Worm (Caenorhabditis elegans) whole organism, young adult: ENCODE results near the gene gcy-1.
A peak's percentile ranks its signal among the peaks of the same experiment; 100 is the strongest.

Source experiments
- B0035.1 ChIP-seq: sonication (generic microtip); optimal IDR thresholded peaks from 2 replicates; lab custom pipeline; 2016; ENCODE audit warnings: missing genetic modification characterization, mild to moderate bottlenecking, missing compliant biosample characterization, missing genotype, missing genetic modification reagents
- B0336.3 ChIP-seq: fragments of 200-800 bp; sonication (Bioruptor generic); IDR thresholded peaks from 2 replicates; pipeline ENCODE4 v1.3.6; 2022; ENCODE audit warnings: missing genetic modification characterization, missing compliant biosample characterization
- C06A6.2 ChIP-seq: fragments of 200-800 bp; sonication (Bioruptor generic); conservative IDR thresholded peaks from 2 replicates; pipeline ENCODE4 v1.3.6; 2022; ENCODE audit warnings: missing genetic modification characterization, missing compliant biosample characterization
- F33H1.4 ChIP-seq: fragments of 200-800 bp; sonication (Bioruptor generic); IDR thresholded peaks from 2 replicates; pipeline ENCODE4 v1.3.6; 2022; ENCODE audit warnings: missing genetic modification reagents, missing genetic modification characterization, missing compliant biosample characterization
- F37B4.10 ChIP-seq: fragments of 200-800 bp; sonication (Bioruptor generic); IDR thresholded peaks from 2 replicates; pipeline ENCODE4 v1.3.6; 2022; ENCODE audit warnings: missing genetic modification characterization, missing compliant biosample characterization
- F39B2.1 ChIP-seq: fragments of 200-800 bp; sonication (Bioruptor generic); IDR thresholded peaks from 2 replicates; pipeline ENCODE4 v1.3.6; 2022; ENCODE audit warnings: missing genetic modification reagents, missing genetic modification characterization, missing compliant biosample characterization
- F57C9.4 ChIP-seq: sonication (generic microtip); optimal IDR thresholded peaks from 2 replicates; lab custom pipeline; 2017; ENCODE audit warnings: mild to moderate bottlenecking, missing genetic modification characterization, missing compliant biosample characterization
- K11D2.4 ChIP-seq: fragments of 200-800 bp; sonication (Bioruptor generic); IDR thresholded peaks from 2 replicates; pipeline ENCODE4 v1.3.6; 2022; ENCODE audit warnings: missing genetic modification reagents, missing genetic modification characterization, missing compliant biosample characterization
- Y53F4B.3 ChIP-seq: fragments of 200-800 bp; sonication (Bioruptor generic); IDR thresholded peaks from 2 replicates; pipeline ENCODE4 v1.3.6; 2022; ENCODE audit warnings: missing genetic modification reagents, missing genetic modification characterization, missing compliant biosample characterization
- Y53G8AR.9 ChIP-seq: fragments of 200-800 bp; sonication (Bioruptor generic); conservative IDR thresholded peaks from 2 replicates; pipeline ENCODE4 v1.3.6; 2022; ENCODE audit warnings: missing genetic modification reagents, missing genetic modification characterization, missing compliant biosample characterization
- Y56A3A.18 ChIP-seq: fragments of 200-800 bp; sonication (Bioruptor generic); IDR thresholded peaks from 2 replicates; pipeline ENCODE4 v1.3.6; 2022; ENCODE audit warnings: missing genetic modification reagents, missing genetic modification characterization, missing compliant biosample characterization
- atf-7 ChIP-seq: sonication (generic microtip); optimal IDR thresholded peaks from 2 replicates; lab custom pipeline; 2017; ENCODE audit warnings: mild to moderate bottlenecking, missing genetic modification characterization, missing compliant biosample characterization
- attf-3 ChIP-seq: fragments of 200-800 bp; sonication (Bioruptor generic); conservative IDR thresholded peaks from 2 replicates; pipeline ENCODE4 v1.3.6; 2022; ENCODE audit warnings: missing genetic modification reagents, missing genetic modification characterization, missing compliant biosample characterization
- bed-2 ChIP-seq: fragments of 200-800 bp; sonication (Bioruptor generic); IDR thresholded peaks from 2 replicates; pipeline ENCODE4 v1.3.6; 2022; ENCODE audit warnings: missing genetic modification reagents, missing genetic modification characterization, missing compliant biosample characterization
- ceh-100 ChIP-seq: fragments of 200-800 bp; sonication (Bioruptor generic); IDR thresholded peaks from 2 replicates; pipeline ENCODE4 v1.3.6; 2022; ENCODE audit warnings: missing genetic modification reagents, missing genetic modification characterization, missing compliant biosample characterization
- die-1 ChIP-seq: sonication (generic microtip); optimal IDR thresholded peaks from 2 replicates; lab custom pipeline; 2016; ENCODE audit warnings: missing genotype, mild to moderate bottlenecking, missing genetic modification characterization, missing compliant biosample characterization
- egl-18 ChIP-seq: fragments of 200-800 bp; sonication (Bioruptor generic); IDR thresholded peaks from 2 replicates; pipeline ENCODE4 v1.3.6; 2022; ENCODE audit warnings: missing genetic modification reagents, missing genetic modification characterization, missing compliant biosample characterization
- egl-44 ChIP-seq: fragments of 200-800 bp; sonication (Bioruptor generic); IDR thresholded peaks from 2 replicates; pipeline ENCODE4 v1.3.6; 2022; ENCODE audit warnings: missing genetic modification reagents, missing genetic modification characterization, missing compliant biosample characterization
- egrh-3 ChIP-seq: fragments of 200-800 bp; sonication (Bioruptor generic); IDR thresholded peaks from 2 replicates; pipeline ENCODE4 v1.3.6; 2022; ENCODE audit warnings: missing genetic modification reagents, missing genetic modification characterization, missing compliant biosample characterization
- ekl-4 ChIP-seq: fragments of 200-800 bp; sonication (Bioruptor generic); IDR thresholded peaks from 2 replicates; pipeline ENCODE4 v1.3.6; 2022; ENCODE audit warnings: missing genetic modification reagents, missing genetic modification characterization, missing compliant biosample characterization
- ets-4 ChIP-seq: fragments of 200-800 bp; sonication (Bioruptor generic); optimal IDR thresholded peaks from 2 replicates; lab custom pipeline; 2018; ENCODE audit warnings: mild to moderate bottlenecking, missing genetic modification characterization, missing compliant biosample characterization
- lag-1 ChIP-seq: fragments of 200-800 bp; sonication (Bioruptor generic); IDR thresholded peaks from 2 replicates; pipeline ENCODE4 v1.3.6; 2022; ENCODE audit warnings: missing genetic modification reagents, missing genetic modification characterization, missing compliant biosample characterization
- let-526 ChIP-seq: fragments of 200-800 bp; sonication (Bioruptor generic); IDR thresholded peaks from 2 replicates; pipeline ENCODE4 v1.3.6; 2022; ENCODE audit warnings: missing genetic modification reagents, missing genetic modification characterization, missing compliant biosample characterization
- lin-26 ChIP-seq: fragments of 200-800 bp; sonication (Bioruptor generic); IDR thresholded peaks from 2 replicates; pipeline ENCODE4 v1.3.6; 2022; ENCODE audit warnings: missing genetic modification reagents, missing genetic modification characterization, missing compliant biosample characterization
- lin-54 ChIP-seq: fragments of 200-800 bp; sonication (Bioruptor generic); optimal IDR thresholded peaks from 2 replicates; lab custom pipeline; 2018; ENCODE audit warnings: mild to moderate bottlenecking, missing genetic modification characterization, missing compliant biosample characterization
- lir-1 ChIP-seq: fragments of 200-800 bp; sonication (Bioruptor generic); conservative IDR thresholded peaks from 2 replicates; pipeline ENCODE4 v1.3.6; 2022; ENCODE audit warnings: missing genetic modification reagents, missing genetic modification characterization, missing compliant biosample characterization
- madf-10 ChIP-seq: sonication (generic microtip); optimal IDR thresholded peaks from 2 replicates; lab custom pipeline; 2016; ENCODE audit warnings: mild to moderate bottlenecking, missing genetic modification characterization, missing compliant biosample characterization
- madf-6 ChIP-seq: fragments of 200-800 bp; sonication (Bioruptor generic); IDR thresholded peaks from 2 replicates; pipeline ENCODE4 v1.3.6; 2022; ENCODE audit warnings: missing genetic modification reagents, missing genetic modification characterization, missing compliant biosample characterization
- mel-28 ChIP-seq: sonication (generic microtip); optimal IDR thresholded peaks from 2 replicates; lab custom pipeline; 2016; ENCODE audit warnings: borderline replicate concordance, mild to moderate bottlenecking, missing genetic modification characterization, missing compliant biosample characterization
- mxl-1 ChIP-seq: sonication (generic microtip); optimal IDR thresholded peaks from 2 replicates; lab custom pipeline; 2016; ENCODE audit warnings: missing genetic modification characterization, missing compliant biosample characterization
- nfya-1 ChIP-seq: sonication (generic microtip); optimal IDR thresholded peaks from 2 replicates; lab custom pipeline; 2017; ENCODE audit warnings: antibody characterized with exemption, missing compliant biosample characterization, missing genetic modification characterization, borderline replicate concordance; ENCODE audit not compliant: insufficient read depth
- nhr-120 ChIP-seq: fragments of 200-800 bp; sonication (Bioruptor generic); IDR thresholded peaks from 2 replicates; pipeline ENCODE4 v1.3.6; 2022; ENCODE audit warnings: missing genetic modification characterization, missing compliant biosample characterization
- snpc-4 ChIP-seq, 5 experiments: fragments of 150-350 bp in 1 of 5; sonication (generic microtip) in 4 of 5; optimal IDR thresholded peaks; 2 replicates each; lab custom pipeline; 2014 to 2018; ENCODE audit warnings: missing genetic modification characterization in 5 of 5, missing biosample characterization in 3 of 5, antibody characterized with exemption in 2 of 5, mild to moderate bottlenecking in 2 of 5, missing compliant biosample characterization in 2 of 5, missing genotype in 2 of 5, moderate library complexity in 2 of 5, missing genetic modification reagents in 1 of 5
- tbp1 ChIP-seq: fragments of 200-800 bp; sonication (Bioruptor generic); optimal IDR thresholded peaks from 2 replicates; lab custom pipeline; 2018; ENCODE audit warnings: mild to moderate bottlenecking, missing genetic modification characterization, missing compliant biosample characterization
- xnd-1 ChIP-seq: sonication (generic microtip); optimal IDR thresholded peaks from 2 replicates; lab custom pipeline; 2016; ENCODE audit warnings: missing genotype, missing genetic modification reagents, missing genetic modification characterization, missing compliant biosample characterization
- ztf-22 ChIP-seq: fragments of 200-800 bp; sonication (Bioruptor generic); optimal IDR thresholded peaks from 2 replicates; lab custom pipeline; 2018; ENCODE audit warnings: mild to moderate bottlenecking, missing genetic modification characterization, moderate library complexity, missing compliant biosample characterization
- ztf-25 ChIP-seq: fragments of 200-800 bp; sonication (Bioruptor generic); IDR thresholded peaks from 2 replicates; pipeline ENCODE4 v1.3.6; 2022; ENCODE audit warnings: missing genetic modification reagents, missing genetic modification characterization, missing compliant biosample characterization
- ztf-26 ChIP-seq: sonication (generic microtip); optimal IDR thresholded peaks from 2 replicates; lab custom pipeline; 2017; ENCODE audit warnings: missing genetic modification characterization, missing compliant biosample characterization
- ztf-6 ChIP-seq: fragments of 200-800 bp; sonication (Bioruptor generic); IDR thresholded peaks from 2 replicates; pipeline ENCODE4 v1.3.6; 2022; ENCODE audit warnings: missing genetic modification reagents, missing genetic modification characterization, missing compliant biosample characterization

Gene gcy-1

DNA sequence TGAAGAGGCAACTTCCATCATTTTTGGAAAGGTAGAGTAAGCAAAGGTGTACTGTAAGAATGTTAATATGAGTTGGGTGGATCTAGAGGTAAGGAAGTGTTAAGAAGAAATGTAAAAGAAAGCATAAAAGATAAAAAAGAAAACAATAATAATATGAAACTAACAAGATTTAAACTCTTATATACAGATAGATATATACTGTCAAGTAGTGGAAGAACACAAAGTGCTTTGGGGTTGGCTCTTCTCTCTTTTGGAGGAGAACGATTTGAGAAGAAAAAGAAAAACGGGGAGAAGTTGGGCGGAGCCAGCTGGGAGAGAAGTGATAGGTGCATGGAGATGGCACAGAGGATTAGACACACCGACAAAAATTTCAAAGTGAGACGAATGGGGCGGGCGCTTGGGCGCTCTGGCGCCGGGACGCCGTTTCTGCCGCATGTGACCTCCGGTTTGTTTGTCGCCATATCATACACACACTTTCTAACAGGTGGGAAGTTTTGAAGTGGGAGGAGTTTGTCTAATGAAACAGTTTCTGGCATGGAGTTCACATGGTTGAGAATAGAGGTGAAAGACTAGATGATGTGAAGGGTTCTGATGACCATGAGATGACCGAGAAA, 29.3 kb downstream of the gcy-1 start, which contains the start of gene T19H5.4 (continued):
- TF ChIP-seq ztf-6 (GFP tag; lab: Robert Waterston, UW) (no peak), madf-6 (no peak), mel-28 (tag; lab: Kevin White, UChicago) (no peak), C06A6.2 (GFP tag; lab: Robert Waterston, UW) (no peak; the same call in 1 of the 2 replicates), ztf-22 (GFP tag; lab: Kevin White, UChicago) (peak; percentile 59), let-526 (GFP tag; lab: Robert Waterston, UW) (0 out of 2 replicates have a peak, but pooled peaks have one; percentile 65), K11D2.4 (GFP tag; lab: Robert Waterston, UW) (peak; percentile 62; the same call in 1 of the 2 replicates), snpc-4 (GFP tag; optimal IDR thresholded peaks at IDR 0.05; lab: Kevin White, UChicago) (no peak), snpc-4 (tag; optimal IDR thresholded peaks at IDR 0.05; lab: Kevin White, UChicago) (peak in 1 of 4 experiments; percentile 12), xnd-1 (tag; lab: Kevin White, UChicago) (no peak), B0336.3 (GFP tag; lab: Robert Waterston, UW) (peak; percentile 56; the same call in 1 of the 2 replicates), B0035.1 (tag; lab: Kevin White, UChicago) (no peak), die-1 (tag; lab: Kevin White, UChicago) (no peak), ceh-100 (no peak), F37B4.10 (no peak), ztf-25 (GFP tag; lab: Robert Waterston, UW) (no peak), ets-4 (GFP tag; lab: Kevin White, UChicago) (peak; percentile 91), F33H1.4 (GFP tag; lab: Robert Waterston, UW) (no peak), lin-26 (GFP tag; lab: Robert Waterston, UW) (peak; percentile 52; the same call in 1 of the 2 replicates), F57C9.4 (tag; lab: Kevin White, UChicago) (no peak), nhr-120 (no peak), bed-2 (no peak), mxl-1 (tag; lab: Kevin White, UChicago) (no peak), egl-44 (peak; percentile 73), ztf-26 (tag; lab: Kevin White, UChicago) (peak; percentile 80), nfya-1 (tag; lab: Kevin White, UChicago) (no peak), lin-54 (peak; percentile 40), lir-1 (GFP tag; lab: Robert Waterston, UW) (no peak), atf-7 (tag; lab: Kevin White, UChicago) (peak; percentile 48), egl-18 (GFP tag; lab: Robert Waterston, UW) (no peak), egrh-3 (peak; percentile 38; the same call in 1 of the 2 replicates), F39B2.1 (GFP tag; lab: Robert Waterston, UW) (no peak), Y56A3A.18 (no peak), Y53F4B.3 (GFP tag; lab: Robert Waterston, UW) (no peak), madf-10 (peak; percentile 14), Y53G8AR.9 (GFP tag; lab: Robert Waterston, UW) (no peak), ekl-4 (GFP tag; lab: Robert Waterston, UW) (no peak), lag-1 (GFP tag; lab: Robert Waterston, UW) (no peak), attf-3 (GFP tag; lab: Robert Waterston, UW) (no peak), tbp1 (GFP tag; lab: Kevin White, UChicago) (peak; percentile 34)
